Fruit fly (Drosophila melanogaster) whole organism, embryonic: ENCODE measurements around the gene Bx.
A peak's percentile ranks its signal among the peaks of the same experiment; 100 is the strongest.

Source experiments
- CG10147 ChIP-seq: fragments of 200-800 bp; sonication (Bioruptor generic); optimal IDR thresholded peaks from 2 replicates; lab custom pipeline; 2019; ENCODE audit warnings: missing biosample characterization, mild to moderate bottlenecking, missing genetic modification characterization, moderate library complexity
- CG13424 ChIP-seq: fragments of 200-800 bp; sonication (Bioruptor generic); optimal IDR thresholded peaks from 2 replicates; lab custom pipeline; 2019; ENCODE audit warnings: missing biosample characterization, mild to moderate bottlenecking, missing genetic modification characterization, moderate library complexity
- CG14860 ChIP-seq: fragments of 200-800 bp; sonication (Bioruptor generic); IDR thresholded peaks from 3 replicates; pipeline ENCODE4 v1.3.6; 2022; ENCODE audit warnings: missing biosample characterization, missing genetic modification characterization; ENCODE audit not compliant: partially characterized antibody
- CG14965 ChIP-seq: fragments of 200-800 bp; sonication (Bioruptor generic); optimal IDR thresholded peaks from 2 replicates; lab custom pipeline; 2016; ENCODE audit warnings: missing biosample characterization, missing genetic modification characterization, borderline replicate concordance
- CG1603 ChIP-seq: fragments of 200-800 bp; sonication (Bioruptor generic); optimal IDR thresholded peaks from 2 replicates; lab custom pipeline; 2019; ENCODE audit warnings: missing biosample characterization, mild to moderate bottlenecking, missing genetic modification characterization, moderate library complexity
- CG18011 ChIP-seq: fragments of 200-800 bp; sonication (Bioruptor generic); optimal IDR thresholded peaks from 2 replicates; lab custom pipeline; 2017; ENCODE audit warnings: missing biosample characterization, missing genetic modification characterization, mild to moderate bottlenecking, moderate library complexity, missing genotype
- CG2712 ChIP-seq: fragments of 200-800 bp; optimal IDR thresholded peaks from 3 replicates; lab custom pipeline; 2019; ENCODE audit warnings: missing biosample characterization, mild to moderate bottlenecking, missing genetic modification characterization, moderate library complexity
- CG2875 ChIP-seq: fragments of 200-800 bp; sonication (Bioruptor generic); optimal IDR thresholded peaks from 2 replicates; lab custom pipeline; 2017; ENCODE audit warnings: missing biosample characterization, mild to moderate bottlenecking, missing genetic modification characterization, missing genetic modification reagents
- CG30020 ChIP-seq: fragments of 200-800 bp; optimal IDR thresholded peaks from 2 replicates; lab custom pipeline; 2019; ENCODE audit warnings: missing biosample characterization, mild to moderate bottlenecking, missing genetic modification characterization, moderate library complexity
- CG31441 ChIP-seq: fragments of 200-800 bp; sonication (Bioruptor generic); IDR thresholded peaks from 2 replicates; pipeline ENCODE4 v1.3.6; 2022; ENCODE audit warnings: missing biosample characterization, missing genetic modification characterization
- CG32772 ChIP-seq: fragments of 200-800 bp; sonication (Bioruptor generic); IDR thresholded peaks from 2 replicates; pipeline ENCODE4 v1.3.6; 2022; ENCODE audit warnings: missing biosample characterization, missing genetic modification characterization
- CG3995 ChIP-seq: fragments of 200-800 bp; sonication (Bioruptor generic); optimal IDR thresholded peaks from 3 replicates; lab custom pipeline; 2016; ENCODE audit warnings: missing biosample characterization, missing genetic modification characterization
- CG4424 ChIP-seq: fragments of 200-800 bp; sonication (Bioruptor generic); optimal IDR thresholded peaks from 3 replicates; lab custom pipeline; 2016; ENCODE audit warnings: missing biosample characterization, missing genetic modification characterization
- CG4820 ChIP-seq: fragments of 200-800 bp; sonication (Bioruptor generic); optimal IDR thresholded peaks from 3 replicates; lab custom pipeline; 2016; ENCODE audit warnings: missing biosample characterization, missing genetic modification characterization
- CG7786 ChIP-seq: fragments of 200-800 bp; sonication (Bioruptor generic); optimal IDR thresholded peaks from 2 replicates; lab custom pipeline; 2016; ENCODE audit warnings: missing biosample characterization, missing genetic modification characterization
- CG8290 ChIP-seq, 3 experiments: fragments of 200-800 bp; sonication (Bioruptor generic); optimal IDR thresholded peaks; 2 replicates each; lab custom pipeline; 2016 to 2019; ENCODE audit warnings: missing biosample characterization in 3 of 3, missing genetic modification characterization in 3 of 3, mild to moderate bottlenecking in 2 of 3, moderate library complexity in 1 of 3
- CG9437 ChIP-seq: fragments of 200-800 bp; sonication (Bioruptor generic); optimal IDR thresholded peaks from 2 replicates; lab custom pipeline; 2018; ENCODE audit warnings: missing biosample characterization, mild to moderate bottlenecking, missing genetic modification characterization
- Chrac-16 ChIP-seq: fragments of 200-800 bp; sonication (Bioruptor generic); optimal IDR thresholded peaks from 3 replicates; lab custom pipeline; 2016; ENCODE audit warnings: missing biosample characterization, missing genetic modification characterization
- D19B ChIP-seq: fragments of 200-800 bp; sonication (Bioruptor generic); optimal IDR thresholded peaks from 2 replicates; lab custom pipeline; 2017; ENCODE audit warnings: missing biosample characterization, mild to moderate bottlenecking, missing genetic modification characterization
- Drgx ChIP-seq: fragments of 200-800 bp; sonication (Bioruptor generic); IDR thresholded peaks from 2 replicates; pipeline ENCODE4 v1.3.6; 2022; ENCODE audit warnings: missing biosample characterization, missing genetic modification characterization
- HLH3B ChIP-seq: fragments of 200-800 bp; sonication (Bioruptor generic); IDR thresholded peaks from 2 replicates; pipeline ENCODE4 v1.3.6; 2022; ENCODE audit warnings: missing biosample characterization, missing genetic modification characterization
- HLH54F ChIP-seq: fragments of 200-800 bp; sonication (Bioruptor generic); optimal IDR thresholded peaks from 3 replicates; lab custom pipeline; 2016; ENCODE audit warnings: missing biosample characterization, missing genetic modification characterization
- Kr ChIP-seq: fragments of 200-800 bp; sonication (Bioruptor generic); optimal IDR thresholded peaks from 2 replicates; lab custom pipeline; 2017; ENCODE audit warnings: missing biosample characterization, mild to moderate bottlenecking, missing genetic modification characterization
- Lpt ChIP-seq: fragments of >200 bp; optimal IDR thresholded peaks from 2 replicates; lab custom pipeline; 2018; ENCODE audit warnings: missing biosample characterization, missing genetic modification characterization
- MBD-R2 ChIP-seq: fragments of 200-800 bp; sonication (Bioruptor generic); IDR thresholded peaks from 2 replicates; pipeline ENCODE4 v1.3.6; 2022; ENCODE audit warnings: missing biosample characterization, missing genetic modification characterization
- Meics ChIP-seq: fragments of 200-800 bp; sonication (Bioruptor generic); optimal IDR thresholded peaks from 2 replicates; lab custom pipeline; 2017; ENCODE audit warnings: missing biosample characterization, mild to moderate bottlenecking, missing genetic modification characterization
- NC2β ChIP-seq: fragments of 200-800 bp; sonication (Bioruptor generic); optimal IDR thresholded peaks from 2 replicates; lab custom pipeline; 2016; ENCODE audit warnings: missing biosample characterization, missing genetic modification characterization
- Pdp1 ChIP-seq, 2 experiments: fragments of 200-800 bp; sonication (Bioruptor generic); optimal IDR thresholded peaks; 3 replicates each; lab custom pipeline; 2016; ENCODE audit warnings: missing biosample characterization in 2 of 2, missing genetic modification characterization in 2 of 2, mild to moderate bottlenecking in 1 of 2, moderate library complexity in 1 of 2
- Poxn ChIP-seq: fragments of 200-800 bp; sonication (Bioruptor generic); IDR thresholded peaks from 2 replicates; pipeline ENCODE4 v1.3.6; 2022; ENCODE audit warnings: missing biosample characterization, missing genetic modification characterization
- chif ChIP-seq, 2 experiments: fragments of 200-800 bp; sonication (Bioruptor generic); optimal IDR thresholded peaks; 3 replicates each; lab custom pipeline; 2016; ENCODE audit warnings: missing biosample characterization in 2 of 2, missing genetic modification characterization in 2 of 2
- chm ChIP-seq: fragments of 200-800 bp; sonication (Bioruptor generic); IDR thresholded peaks from 2 replicates; pipeline ENCODE4 v1.3.6; 2022; ENCODE audit warnings: missing biosample characterization, missing genetic modification characterization
- croc ChIP-seq: fragments of 200-800 bp; sonication (Bioruptor generic); conservative IDR thresholded peaks from 3 replicates; pipeline ENCODE4 v1.3.6; 2022; ENCODE audit warnings: missing biosample characterization, missing genetic modification characterization
- dmrt11E ChIP-seq: fragments of 200-800 bp; sonication (Bioruptor generic); optimal IDR thresholded peaks from 3 replicates; lab custom pipeline; 2018; ENCODE audit warnings: missing biosample characterization, mild to moderate bottlenecking, missing genetic modification characterization, moderate library complexity
- dmrt99B ChIP-seq: fragments of 200-800 bp; sonication (Bioruptor generic); optimal IDR thresholded peaks from 2 replicates; lab custom pipeline; 2018; ENCODE audit warnings: missing biosample characterization, mild to moderate bottlenecking, missing genetic modification characterization, moderate library complexity
- dysf ChIP-seq: fragments of 200-800 bp; sonication (Bioruptor generic); IDR thresholded peaks from 3 replicates; pipeline ENCODE4 v1.3.6; 2022; ENCODE audit warnings: missing biosample characterization, missing genetic modification characterization
- emc ChIP-seq: fragments of 200-800 bp; sonication (Bioruptor generic); optimal IDR thresholded peaks from 2 replicates; lab custom pipeline; 2016; ENCODE audit warnings: missing biosample characterization, missing genetic modification characterization
- fd64A ChIP-seq: fragments of 200-800 bp; sonication (Bioruptor generic); optimal IDR thresholded peaks from 3 replicates; lab custom pipeline; 2018; ENCODE audit warnings: missing biosample characterization, mild to moderate bottlenecking, missing genetic modification characterization
- fd96Cb ChIP-seq: fragments of 200-800 bp; sonication (Bioruptor generic); optimal IDR thresholded peaks from 2 replicates; lab custom pipeline; 2018; ENCODE audit warnings: missing biosample characterization, mild to moderate bottlenecking, missing genetic modification characterization, moderate library complexity
- gcm ChIP-seq: fragments of 200-800 bp; sonication (Bioruptor generic); optimal IDR thresholded peaks from 2 replicates; lab custom pipeline; 2019; ENCODE audit warnings: missing biosample characterization, mild to moderate bottlenecking, missing genetic modification characterization, moderate library complexity
- kni ChIP-seq: fragments of 200-800 bp; sonication (Bioruptor generic); optimal IDR thresholded peaks from 3 replicates; lab custom pipeline; 2017; ENCODE audit warnings: mild to moderate bottlenecking, missing biosample characterization, missing genetic modification reagents, missing genetic modification characterization
- knrl ChIP-seq: fragments of 200-800 bp; sonication (Bioruptor generic); IDR thresholded peaks from 3 replicates; pipeline ENCODE4 v1.3.6; 2022; ENCODE audit warnings: missing biosample characterization, missing genetic modification characterization; ENCODE audit not compliant: partially characterized antibody
- lmd ChIP-seq: fragments of 200-800 bp; sonication (Bioruptor generic); IDR thresholded peaks from 2 replicates; pipeline ENCODE4 v1.3.6; 2022; ENCODE audit warnings: missing biosample characterization, missing genetic modification characterization
- nom ChIP-seq: fragments of 200-800 bp; sonication (Bioruptor generic); optimal IDR thresholded peaks from 2 replicates; lab custom pipeline; 2017; ENCODE audit warnings: missing biosample characterization, missing genetic modification characterization, mild to moderate bottlenecking, moderate library complexity, missing genetic modification reagents
- peb ChIP-seq: fragments of 200-800 bp; sonication (Bioruptor generic); IDR thresholded peaks from 2 replicates; pipeline ENCODE4 v1.3.6; 2022; ENCODE audit warnings: missing biosample characterization, missing genetic modification characterization
- pnt ChIP-seq: fragments of 200-800 bp; sonication (Bioruptor generic); optimal IDR thresholded peaks from 3 replicates; lab custom pipeline; 2016; ENCODE audit warnings: missing biosample characterization, missing genetic modification characterization
- run ChIP-seq: fragments of 200-800 bp; sonication (Bioruptor generic); optimal IDR thresholded peaks from 3 replicates; lab custom pipeline; 2018; ENCODE audit warnings: missing biosample characterization, mild to moderate bottlenecking, missing genetic modification characterization
- sr ChIP-seq: fragments of 200-800 bp; sonication (Bioruptor generic); IDR thresholded peaks from 3 replicates; pipeline ENCODE4 v1.3.6; 2022; ENCODE audit warnings: missing biosample characterization, missing genetic modification characterization
- stc ChIP-seq: fragments of 200-800 bp; sonication (Bioruptor generic); IDR thresholded peaks from 2 replicates; pipeline ENCODE4 v1.3.6; 2022; ENCODE audit warnings: missing biosample characterization, missing genetic modification characterization
- sug ChIP-seq: fragments of 200-800 bp; optimal IDR thresholded peaks from 2 replicates; lab custom pipeline; 2019; ENCODE audit warnings: missing biosample characterization, mild to moderate bottlenecking, missing genetic modification characterization, moderate library complexity
- tin ChIP-seq: fragments of 200-800 bp; sonication (Bioruptor generic); optimal IDR thresholded peaks from 3 replicates; lab custom pipeline; 2016; ENCODE audit warnings: missing biosample characterization, missing genetic modification characterization
- toy ChIP-seq: fragments of 200-800 bp; sonication (Bioruptor generic); IDR thresholded peaks from 2 replicates; pipeline ENCODE4 v1.3.6; 2022; ENCODE audit warnings: missing biosample characterization, missing genetic modification characterization

Gene Bx

dm6 chrX:18541915-18542314, 26.7 kb downstream of the Bx start (continued):
- TF ChIP-seq CG32772 (GFP tag; lab: Robert Waterston, UW) (0 out of 2 replicates have a peak, but pooled peaks have one; percentile 17), nom (GFP tag; lab: Kevin White, UChicago) (no peak), sr (no peak), HLH54F (no peak), CG2875 (GFP tag; lab: Kevin White, UChicago) (no peak), Poxn (GFP tag; lab: Robert Waterston, UW) (no peak), fd96Cb (tag; lab: Kevin White, UChicago) (peak; percentile 30), CG14965 (no peak), CG7786 (GFP tag; lab: Kevin White, UChicago) (no peak), peb (GFP tag; lab: Robert Waterston, UW) (no peak), CG9437 (GFP tag; lab: Kevin White, UChicago) (no peak), croc (GFP tag; lab: Robert Waterston, UW) (no peak), chm (GFP tag; lab: Robert Waterston, UW) (no peak), CG4820 (GFP tag; lab: Kevin White, UChicago) (peak; percentile 24), knrl (GFP tag; lab: Robert Waterston, UW) (no peak), Drgx (GFP tag; lab: Robert Waterston, UW) (peak; percentile 60), dmrt11E (tag; lab: Kevin White, UChicago) (peak; percentile 45), gcm (no peak), dmrt99B (tag; lab: Kevin White, UChicago) (peak; percentile 17), Kr (no peak), pnt (peak; percentile 8), CG14860 (GFP tag; lab: Robert Waterston, UW) (no peak), sug (no peak), CG4424 (GFP tag; lab: Kevin White, UChicago) (peak; percentile 3), CG18011 (GFP tag; lab: Kevin White, UChicago) (no peak), kni (no peak), dysf (GFP tag; lab: Robert Waterston, UW) (no peak), CG10147 (no peak), Pdp1 (GFP tag; optimal IDR thresholded peaks at IDR 0.05; lab: Kevin White, UChicago) (no peak), chif (GFP tag; optimal IDR thresholded peaks at IDR 0.05; lab: Kevin White, UChicago) (peak; percentile 12 to 16), lmd (GFP tag; lab: Robert Waterston, UW) (peak; percentile 36), CG1603 (tag; lab: Kevin White, UChicago) (peak; percentile 11), tin (peak; percentile 25), D19B (GFP tag; lab: Kevin White, UChicago) (no peak), CG31441 (GFP tag; lab: Robert Waterston, UW) (0 out of 2 replicates have a peak, but pooled peaks have one; percentile 15), CG30020 (tag; lab: Kevin White, UChicago) (no peak), CG3995 (GFP tag; lab: Kevin White, UChicago) (no peak), Meics (no peak), CG8290 (GFP tag; optimal IDR thresholded peaks at IDR 0.05; lab: Kevin White, UChicago) (no peak), CG8290 (tag; optimal IDR thresholded peaks at IDR 0.05; lab: Kevin White, UChicago) (no peak), run (tag; lab: Kevin White, UChicago) (no peak), Chrac-16 (GFP tag; lab: Kevin White, UChicago) (peak; percentile 1), emc (GFP tag; lab: Kevin White, UChicago) (no peak), CG2712 (tag; lab: Kevin White, UChicago) (peak; percentile 30), MBD-R2 (GFP tag; lab: Robert Waterston, UW) (no peak), HLH3B (peak; percentile 9; the same call in 1 of the 2 replicates), toy (GFP tag; lab: Robert Waterston, UW) (no peak), stc (0 out of 2 replicates have a peak, but pooled peaks have one; percentile 14), fd64A (GFP tag; lab: Kevin White, UChicago) (no peak), Lpt (GFP tag; lab: Kevin White, UChicago) (no peak), CG13424 (tag; lab: Kevin White, UChicago) (no peak), NC2β (GFP tag; lab: Kevin White, UChicago) (no peak)
